Fruit fly (Drosophila melanogaster) whole organism, embryonic: ENCODE measurements around the gene CG9782.

Experiments
- Atf-2 ChIP-seq: fragments of 200-800 bp; sonication (Bioruptor generic); optimal IDR thresholded peaks from 2 replicates; lab custom pipeline; 2016; ENCODE audit warnings: missing biosample characterization, missing genetic modification characterization
- Atf3 ChIP-seq: fragments of 200-800 bp; sonication (Bioruptor generic); optimal IDR thresholded peaks from 3 replicates; lab custom pipeline; 2016; ENCODE audit warnings: missing biosample characterization, missing genetic modification characterization
- CG11504 ChIP-seq: fragments of 200-800 bp; sonication (Bioruptor generic); optimal IDR thresholded peaks from 3 replicates; lab custom pipeline; 2019; ENCODE audit warnings: missing biosample characterization, mild to moderate bottlenecking, missing genetic modification characterization, moderate library complexity
- CG12155 ChIP-seq: fragments of 200-800 bp; sonication (Bioruptor generic); optimal IDR thresholded peaks from 3 replicates; lab custom pipeline; 2016; ENCODE audit warnings: missing biosample characterization, missing genetic modification characterization
- CG15514 ChIP-seq: fragments of 200-800 bp; sonication (Bioruptor generic); optimal IDR thresholded peaks from 3 replicates; lab custom pipeline; 2017; ENCODE audit warnings: missing biosample characterization, missing genetic modification characterization, mild to moderate bottlenecking, moderate library complexity, missing genetic modification reagents
- CG15696 ChIP-seq: fragments of 200-800 bp; sonication (Bioruptor generic); optimal IDR thresholded peaks from 2 replicates; lab custom pipeline; 2019; ENCODE audit warnings: missing biosample characterization, mild to moderate bottlenecking, missing genetic modification characterization, moderate library complexity
- CG1603 ChIP-seq: fragments of 200-800 bp; sonication (Bioruptor generic); optimal IDR thresholded peaks from 2 replicates; lab custom pipeline; 2019; ENCODE audit warnings: missing biosample characterization, mild to moderate bottlenecking, missing genetic modification characterization, moderate library complexity
- CG17361 ChIP-seq: fragments of 200-800 bp; sonication (Bioruptor generic); IDR thresholded peaks from 3 replicates; pipeline ENCODE4 v1.3.6; 2022; ENCODE audit warnings: missing biosample characterization, missing genetic modification characterization
- CG17612 ChIP-seq: fragments of 200-800 bp; sonication (Bioruptor generic); IDR thresholded peaks from 2 replicates; pipeline ENCODE4 v1.3.6; 2022; ENCODE audit warnings: missing biosample characterization, missing genetic modification characterization
- CG2199 ChIP-seq: fragments of 200-800 bp; sonication (Bioruptor generic); IDR thresholded peaks from 3 replicates; pipeline ENCODE4 v1.3.6; 2022; ENCODE audit warnings: missing biosample characterization, missing genetic modification characterization
- CG30431 ChIP-seq: fragments of 200-800 bp; sonication (Bioruptor generic); optimal IDR thresholded peaks from 2 replicates; lab custom pipeline; 2017; ENCODE audit warnings: missing biosample characterization, missing genetic modification characterization
- CG3995 ChIP-seq: fragments of 200-800 bp; sonication (Bioruptor generic); optimal IDR thresholded peaks from 3 replicates; lab custom pipeline; 2016; ENCODE audit warnings: missing biosample characterization, missing genetic modification characterization
- CG4360 ChIP-seq: fragments of 200-800 bp; sonication (Bioruptor generic); IDR thresholded peaks from 2 replicates; pipeline ENCODE4 v1.3.6; 2022; ENCODE audit warnings: missing biosample characterization, missing genetic modification characterization
- CG4404 ChIP-seq: fragments of 200-800 bp; sonication (Bioruptor generic); IDR thresholded peaks from 2 replicates; pipeline ENCODE4 v1.3.6; 2022; ENCODE audit warnings: missing biosample characterization, missing genetic modification characterization
- CG6654 ChIP-seq: fragments of 200-800 bp; sonication (Bioruptor generic); optimal IDR thresholded peaks from 2 replicates; lab custom pipeline; 2017; ENCODE audit warnings: missing biosample characterization, mild to moderate bottlenecking, missing genetic modification characterization
- CG6683 ChIP-seq: fragments of 200-800 bp; sonication (Bioruptor generic); optimal IDR thresholded peaks from 2 replicates; lab custom pipeline; 2017; ENCODE audit warnings: missing biosample characterization, mild to moderate bottlenecking, missing genetic modification characterization, missing genetic modification reagents
- CG7786 ChIP-seq: fragments of 200-800 bp; sonication (Bioruptor generic); optimal IDR thresholded peaks from 2 replicates; lab custom pipeline; 2016; ENCODE audit warnings: missing biosample characterization, missing genetic modification characterization
- CG9876 ChIP-seq: fragments of 200-800 bp; sonication (Bioruptor generic); optimal IDR thresholded peaks from 2 replicates; lab custom pipeline; 2016; ENCODE audit warnings: missing biosample characterization, missing genetic modification characterization
- Drgx ChIP-seq: fragments of 200-800 bp; sonication (Bioruptor generic); IDR thresholded peaks from 2 replicates; pipeline ENCODE4 v1.3.6; 2022; ENCODE audit warnings: missing biosample characterization, missing genetic modification characterization
- Fer3 ChIP-seq: fragments of 200-800 bp; sonication (Bioruptor generic); optimal IDR thresholded peaks from 2 replicates; lab custom pipeline; 2018; ENCODE audit warnings: missing biosample characterization, mild to moderate bottlenecking, missing genetic modification characterization, moderate library complexity
- GATAe ChIP-seq: fragments of 200-800 bp; sonication (Bioruptor generic); conservative IDR thresholded peaks from 2 replicates; pipeline ENCODE4 v1.3.6; 2022; ENCODE audit warnings: missing biosample characterization, missing genetic modification characterization
- Hmr ChIP-seq: fragments of 200-800 bp; sonication (Bioruptor generic); optimal IDR thresholded peaks from 3 replicates; lab custom pipeline; 2017; ENCODE audit warnings: mild to moderate bottlenecking, missing biosample characterization, missing genetic modification reagents, missing genetic modification characterization
- Hmx ChIP-seq: fragments of 200-800 bp; sonication (Bioruptor generic); optimal IDR thresholded peaks from 2 replicates; lab custom pipeline; 2016; ENCODE audit warnings: missing biosample characterization, missing genetic modification characterization
- NC2α ChIP-seq: fragments of 200-800 bp; sonication (Bioruptor generic); optimal IDR thresholded peaks from 2 replicates; lab custom pipeline; 2016; ENCODE audit warnings: missing biosample characterization, missing genetic modification characterization
- NK7.1 ChIP-seq: fragments of 200-800 bp; sonication (Bioruptor generic); optimal IDR thresholded peaks from 3 replicates; lab custom pipeline; 2016; ENCODE audit warnings: missing biosample characterization, missing genetic modification characterization
- Poxn ChIP-seq: fragments of 200-800 bp; sonication (Bioruptor generic); IDR thresholded peaks from 2 replicates; pipeline ENCODE4 v1.3.6; 2022; ENCODE audit warnings: missing biosample characterization, missing genetic modification characterization
- Vsx1 ChIP-seq: fragments of 200-800 bp; sonication (Bioruptor generic); optimal IDR thresholded peaks from 2 replicates; lab custom pipeline; 2017; ENCODE audit warnings: missing biosample characterization, mild to moderate bottlenecking, missing genetic modification characterization, missing genetic modification reagents
- ase ChIP-seq: fragments of 200-800 bp; sonication (Bioruptor generic); IDR thresholded peaks from 3 replicates; pipeline ENCODE4 v1.3.6; 2022; ENCODE audit warnings: missing biosample characterization, missing genetic modification characterization
- ato ChIP-seq: fragments of 200-800 bp; sonication (Bioruptor generic); IDR thresholded peaks from 2 replicates; pipeline ENCODE4 v1.3.6; 2022; ENCODE audit warnings: missing biosample characterization, missing genetic modification characterization; ENCODE audit not compliant: partially characterized antibody
- az2 ChIP-seq: fragments of 200-800 bp; sonication (Bioruptor generic); optimal IDR thresholded peaks from 3 replicates; lab custom pipeline; 2016; ENCODE audit warnings: missing biosample characterization, missing genetic modification characterization
- bigmax ChIP-seq: fragments of 200-800 bp; sonication (Bioruptor generic); optimal IDR thresholded peaks from 2 replicates; lab custom pipeline; 2018; ENCODE audit warnings: missing biosample characterization, mild to moderate bottlenecking, missing genetic modification characterization
- hb ChIP-seq: fragments of 200-800 bp; sonication (Bioruptor generic); IDR thresholded peaks from 3 replicates; pipeline ENCODE4 v1.3.6; 2022; ENCODE audit warnings: missing biosample characterization, missing genetic modification characterization; ENCODE audit not compliant: partially characterized antibody
- ken ChIP-seq: fragments of 200-800 bp; sonication (Bioruptor generic); IDR thresholded peaks from 3 replicates; pipeline ENCODE4 v1.3.6; 2022; ENCODE audit warnings: missing biosample characterization, missing genetic modification characterization
- klu ChIP-seq: fragments of 200-800 bp; sonication (Bioruptor generic); IDR thresholded peaks from 2 replicates; pipeline ENCODE4 v1.3.6; 2022; ENCODE audit warnings: missing biosample characterization, missing genetic modification characterization
- luna ChIP-seq: fragments of 200-800 bp; sonication (Bioruptor generic); optimal IDR thresholded peaks from 2 replicates; lab custom pipeline; 2016; ENCODE audit warnings: missing biosample characterization, missing genetic modification characterization
- nerfin-2 ChIP-seq: fragments of 200-800 bp; sonication (Bioruptor generic); IDR thresholded peaks from 2 replicates; pipeline ENCODE4 v1.3.6; 2022; ENCODE audit warnings: missing biosample characterization, missing genetic modification characterization; ENCODE audit not compliant: partially characterized antibody
- nom ChIP-seq: fragments of 200-800 bp; sonication (Bioruptor generic); optimal IDR thresholded peaks from 2 replicates; lab custom pipeline; 2017; ENCODE audit warnings: missing biosample characterization, missing genetic modification characterization, mild to moderate bottlenecking, moderate library complexity, missing genetic modification reagents
- row ChIP-seq: fragments of 200-800 bp; sonication (Bioruptor generic); IDR thresholded peaks from 3 replicates; pipeline ENCODE4 v1.3.6; 2022; ENCODE audit warnings: missing biosample characterization, missing genetic modification characterization
- run ChIP-seq: fragments of 200-800 bp; sonication (Bioruptor generic); optimal IDR thresholded peaks from 3 replicates; lab custom pipeline; 2018; ENCODE audit warnings: missing biosample characterization, mild to moderate bottlenecking, missing genetic modification characterization
- salm ChIP-seq: fragments of 200-800 bp; sonication (Bioruptor generic); optimal IDR thresholded peaks from 2 replicates; lab custom pipeline; 2018; ENCODE audit warnings: missing biosample characterization, mild to moderate bottlenecking, missing genetic modification characterization
- sc ChIP-seq, 3 experiments: fragments of >200 bp in 2 of 3; fragments of 200-800 bp in 1 of 3; sonication (Bioruptor generic) in 1 of 3; optimal IDR thresholded peaks; 2 replicates in 2 of 3; 3 replicates in 1 of 3; lab custom pipeline; 2017; ENCODE audit warnings: mild to moderate bottlenecking in 1 of 3, missing biosample characterization in 1 of 3, missing genetic modification characterization in 1 of 3, missing genetic modification reagents in 1 of 3
- schlank ChIP-seq: fragments of 200-800 bp; sonication (Bioruptor generic); optimal IDR thresholded peaks from 2 replicates; lab custom pipeline; 2018; ENCODE audit warnings: missing biosample characterization, mild to moderate bottlenecking, missing genetic modification characterization
- sd ChIP-seq: fragments of 200-800 bp; sonication (Bioruptor generic); optimal IDR thresholded peaks from 3 replicates; lab custom pipeline; 2018; ENCODE audit warnings: missing biosample characterization, mild to moderate bottlenecking, missing genetic modification characterization, moderate library complexity
- seq ChIP-seq: fragments of 200-800 bp; sonication (Bioruptor generic); IDR thresholded peaks from 2 replicates; pipeline ENCODE4 v1.3.6; 2022; ENCODE audit warnings: missing biosample characterization, missing genetic modification characterization
- stwl ChIP-seq: fragments of 200-800 bp; sonication (Bioruptor generic); optimal IDR thresholded peaks from 3 replicates; lab custom pipeline; 2018; ENCODE audit warnings: missing biosample characterization, mild to moderate bottlenecking, missing genetic modification characterization, moderate library complexity
- trem ChIP-seq: fragments of 200-800 bp; optimal IDR thresholded peaks from 3 replicates; lab custom pipeline; 2019; ENCODE audit warnings: missing biosample characterization, mild to moderate bottlenecking, missing genetic modification characterization, moderate library complexity
- ttk ChIP-seq: fragments of 200-800 bp; sonication (Bioruptor generic); IDR thresholded peaks from 2 replicates; pipeline ENCODE4 v2.1.2; 2022; ENCODE audit warnings: missing biosample characterization, missing genetic modification characterization
- tx ChIP-seq: fragments of 200-800 bp; sonication (Bioruptor generic); optimal IDR thresholded peaks from 2 replicates; lab custom pipeline; 2016; ENCODE audit warnings: missing biosample characterization, missing genetic modification characterization
- unc-4 ChIP-seq: fragments of 200-800 bp; sonication (Bioruptor generic); IDR thresholded peaks from 2 replicates; pipeline ENCODE4 v1.3.6; 2022; ENCODE audit warnings: missing biosample characterization, missing genetic modification characterization; ENCODE audit not compliant: partially characterized antibody
- wdn ChIP-seq: fragments of 200-800 bp; sonication (Bioruptor generic); IDR thresholded peaks from 2 replicates; pipeline ENCODE4 v1.3.6; 2022; ENCODE audit warnings: missing biosample characterization, missing genetic modification characterization
- zf30C ChIP-seq: fragments of 200-800 bp; sonication (Bioruptor generic); optimal IDR thresholded peaks from 3 replicates; lab custom pipeline; 2018; ENCODE audit warnings: missing biosample characterization, mild to moderate bottlenecking, missing genetic modification characterization

CG9782 gene

DNA sequence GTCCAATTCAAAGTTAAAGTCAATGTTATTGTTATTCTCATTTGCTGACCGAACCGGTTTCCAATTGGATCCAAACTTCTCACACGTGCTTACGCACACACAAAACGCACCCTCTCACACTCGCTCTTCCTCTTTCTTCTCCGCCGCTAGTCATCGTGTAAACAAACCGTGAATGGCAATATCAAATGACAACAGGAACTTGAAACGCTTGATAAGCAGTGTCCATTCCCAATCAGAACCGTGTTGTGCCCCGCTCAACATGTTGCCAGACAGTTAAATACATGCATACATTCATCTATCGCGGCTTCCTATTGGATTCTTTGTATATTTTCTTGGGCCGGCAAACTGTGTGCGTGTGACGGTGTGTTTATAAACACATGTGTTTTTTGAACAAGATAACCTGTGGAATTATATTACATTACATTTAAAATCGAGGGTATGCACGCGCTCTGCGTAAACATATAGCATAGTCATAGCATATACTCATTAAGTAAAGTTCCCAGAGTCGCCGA, 34.4 kb upstream of the CG9782 start (continued):
- TF ChIP-seq CG30431 (GFP tag; lab: Kevin White, UChicago): no peak
- no peak for TF ChIP-seq CG6654 (GFP tag; lab: Kevin White, UChicago)
- no peak for TF ChIP-seq CG3995 (GFP tag; lab: Kevin White, UChicago)
- no peak for TF ChIP-seq CG17612
- TF ChIP-seq CG17361 (GFP tag; lab: Robert Waterston, UW): no peak
- no peak for TF ChIP-seq CG4360 (GFP tag; lab: Robert Waterston, UW)
- TF ChIP-seq az2 (GFP tag; lab: Kevin White, UChicago): no peak
- no peak for TF ChIP-seq sc (optimal IDR thresholded peaks at IDR 0.05; lab: Kevin White, UChicago)
- no peak for TF ChIP-seq sc (GFP tag; optimal IDR thresholded peaks at IDR 0.05; lab: Kevin White, UChicago)
- peak; percentile 32 for TF ChIP-seq CG6683
- peak; percentile 57; the same call in 2 of the 3 replicates for TF ChIP-seq CG2199 (GFP tag; lab: Robert Waterston, UW)
- TF ChIP-seq CG15696 (tag; lab: Kevin White, UChicago): peak; percentile 16
- no peak for TF ChIP-seq GATAe (GFP tag; lab: Robert Waterston, UW)
- TF ChIP-seq CG12155 (GFP tag; lab: Kevin White, UChicago): no peak
- no peak for TF ChIP-seq ken (GFP tag; lab: Robert Waterston, UW)
- peak; percentile 59 for TF ChIP-seq sd (tag; lab: Kevin White, UChicago)
- TF ChIP-seq nom (GFP tag; lab: Kevin White, UChicago): no peak
- TF ChIP-seq hb: no peak
- peak; percentile 20 for TF ChIP-seq CG15514 (GFP tag; lab: Kevin White, UChicago)
- no peak for TF ChIP-seq Drgx (GFP tag; lab: Robert Waterston, UW)
- no peak for TF ChIP-seq Atf-2 (GFP tag; lab: Kevin White, UChicago)
- TF ChIP-seq nerfin-2: no peak
- TF ChIP-seq ase (GFP tag; lab: Robert Waterston, UW): no peak
- TF ChIP-seq ato (GFP tag; lab: Robert Waterston, UW): no peak
- no peak for TF ChIP-seq CG4404
- no peak for TF ChIP-seq seq (GFP tag; lab: Robert Waterston, UW)
- no peak for TF ChIP-seq Atf3 (GFP tag; lab: Kevin White, UChicago)
- TF ChIP-seq NC2α (GFP tag; lab: Kevin White, UChicago): no peak
- TF ChIP-seq trem (tag; lab: Kevin White, UChicago): peak; percentile 16
- TF ChIP-seq zf30C (GFP tag; lab: Kevin White, UChicago): no peak
- TF ChIP-seq bigmax (GFP tag; lab: Kevin White, UChicago): no peak
- no peak for TF ChIP-seq ttk (GFP tag; lab: Robert Waterston, UW)
- 0 out of 3 replicates have a peak, but pooled peaks have one; percentile 19 for TF ChIP-seq row (GFP tag; lab: Robert Waterston, UW)
- no peak for TF ChIP-seq tx (GFP tag; lab: Kevin White, UChicago)
- TF ChIP-seq CG1603 (tag; lab: Kevin White, UChicago): peak; percentile 5
- no peak for TF ChIP-seq unc-4 (GFP tag; lab: Robert Waterston, UW)
- TF ChIP-seq stwl (tag; lab: Kevin White, UChicago): peak; percentile 12
- TF ChIP-seq Hmr (GFP tag; lab: Kevin White, UChicago): peak; percentile 11
- TF ChIP-seq NK7.1 (GFP tag; lab: Kevin White, UChicago): no peak
- no peak for TF ChIP-seq run
- TF ChIP-seq klu: no peak
- no peak for TF ChIP-seq luna (GFP tag; lab: Kevin White, UChicago)
- TF ChIP-seq salm: no peak
- TF ChIP-seq wdn (GFP tag; lab: Robert Waterston, UW): no peak
- TF ChIP-seq schlank (tag; lab: Kevin White, UChicago): no peak
- no peak for TF ChIP-seq Fer3 (tag; lab: Kevin White, UChicago)
- TF ChIP-seq Poxn: no peak
- TF ChIP-seq Vsx1 (GFP tag; lab: Kevin White, UChicago): peak; percentile 61
- no peak for TF ChIP-seq CG9876 (GFP tag; lab: Kevin White, UChicago)
- TF ChIP-seq CG7786: no peak
- TF ChIP-seq CG11504 (tag; lab: Kevin White, UChicago): peak; percentile 99
- TF ChIP-seq Hmx (GFP tag; lab: Kevin White, UChicago): no peak
